Fruit fly (Drosophila melanogaster): Measurements from ENCODE around the gene rst.

- no peak for TF ChIP-seq NC2α (GFP tag; optimal IDR thresholded peaks at IDR 0.05)
- TF ChIP-seq tna (GFP tag; IDR thresholded peaks at IDR 0.05; ENCODE audit: partially characterized antibody): no peak
- no peak for TF ChIP-seq ato (GFP tag; IDR thresholded peaks at IDR 0.05; ENCODE audit: partially characterized antibody)
- TF ChIP-seq CG30431 (GFP tag; optimal IDR thresholded peaks at IDR 0.05): no peak
- TF ChIP-seq Hand (GFP tag; optimal IDR thresholded peaks at IDR 0.05): no peak
- no peak for TF ChIP-seq CG11723 (GFP tag; optimal IDR thresholded peaks at IDR 0.05)
- no peak for TF ChIP-seq Poxn (GFP tag; IDR thresholded peaks at IDR 0.05)
Observed at dm6 chrX:2936727-2937126, 36.9 kb downstream of the rst start, which contains the start of gene CG3598.

Data from whole organism, embryonic.